Fruit fly (Drosophila melanogaster) whole organism, adult: ENCODE results near the gene AP-1mu.
A peak's percentile ranks its signal among the peaks of the same experiment; 100 is the strongest.

Experiments
- CG1620 ChIP-seq: fragments of 200-800 bp; sonication (Bioruptor generic); optimal IDR thresholded peaks from 2 replicates; lab custom pipeline; 2016; ENCODE audit warnings: missing biosample characterization, missing genetic modification characterization
- CG7101 ChIP-seq: fragments of 200-800 bp; sonication (Bioruptor generic); optimal IDR thresholded peaks from 2 replicates; lab custom pipeline; 2018; ENCODE audit warnings: missing biosample characterization, mild to moderate bottlenecking, missing genetic modification characterization, moderate library complexity
- Crg-1 ChIP-seq: fragments of 200-800 bp; sonication (Bioruptor generic); optimal IDR thresholded peaks from 2 replicates; lab custom pipeline; 2016; ENCODE audit warnings: missing biosample characterization, missing genetic modification characterization
- Hr96 ChIP-seq: fragments of 200-800 bp; sonication (Bioruptor generic); optimal IDR thresholded peaks from 2 replicates; lab custom pipeline; 2016; ENCODE audit warnings: missing biosample characterization, missing genetic modification characterization
- Mnt ChIP-seq: fragments of 200-800 bp; sonication (Bioruptor generic); optimal IDR thresholded peaks from 2 replicates; lab custom pipeline; 2016; ENCODE audit warnings: missing biosample characterization, mild to moderate bottlenecking, missing genetic modification characterization
- bab1 ChIP-seq: fragments of 200-800 bp; sonication (Bioruptor generic); optimal IDR thresholded peaks from 3 replicates; lab custom pipeline; 2019; ENCODE audit warnings: missing biosample characterization, mild to moderate bottlenecking, missing genetic modification characterization, moderate library complexity
- cic ChIP-seq: fragments of 200-800 bp; sonication (Bioruptor generic); optimal IDR thresholded peaks from 2 replicates; lab custom pipeline; 2017; ENCODE audit warnings: missing biosample characterization, mild to moderate bottlenecking, missing genetic modification characterization, moderate library complexity
- kay ChIP-seq: fragments of 200-800 bp; sonication (Bioruptor generic); peaks from one replicate; lab custom pipeline; 2016; ENCODE audit warnings: missing biosample characterization, missing genetic modification characterization, borderline replicate concordance
- tj ChIP-seq: fragments of 200-800 bp; sonication (Bioruptor generic); optimal IDR thresholded peaks from 3 replicates; lab custom pipeline; 2017; ENCODE audit warnings: missing biosample characterization, mild to moderate bottlenecking, missing genetic modification characterization, moderate library complexity

DNA sequence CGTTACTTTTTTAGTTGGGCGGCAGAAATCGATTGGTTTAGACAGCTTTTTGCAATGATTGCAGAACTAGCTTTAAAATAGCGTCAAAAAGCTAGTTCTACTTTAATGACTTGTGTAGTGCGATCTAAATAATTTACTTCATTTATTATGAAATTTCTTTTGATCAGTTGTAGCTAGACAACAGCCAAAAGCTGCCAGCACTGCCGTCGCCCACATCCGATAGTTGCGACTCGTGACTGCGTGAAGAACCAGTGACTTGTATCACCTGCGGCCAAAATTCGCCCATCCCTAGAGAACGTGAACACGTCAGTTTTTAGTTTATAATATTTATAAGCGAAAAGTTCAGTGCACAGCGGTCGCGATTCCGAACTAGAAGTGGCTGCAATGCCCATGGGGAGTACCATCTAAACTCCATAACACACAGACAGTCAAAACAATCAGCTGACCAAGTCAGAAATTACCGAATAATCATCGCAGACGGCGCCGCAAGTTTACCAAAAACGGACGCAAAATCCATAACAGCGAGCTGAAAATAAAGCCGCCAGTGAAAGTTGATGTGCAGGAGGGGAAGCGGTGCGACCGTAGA lies 27.4 kb upstream of the AP-1mu start, which contains the start of gene P58IPK:
- no peak for TF ChIP-seq kay (GFP tag; lab: Kevin White, UChicago)
- TF ChIP-seq Hr96 (GFP tag; lab: Kevin White, UChicago) = no peak
- TF ChIP-seq tj (GFP tag; lab: Kevin White, UChicago) = peak; percentile 41
- TF ChIP-seq bab1 (GFP tag; lab: Kevin White, UChicago) = peak; percentile 45
- TF ChIP-seq CG7101 (tag; lab: Kevin White, UChicago) = peak; percentile 53
- TF ChIP-seq Crg-1 (GFP tag; lab: Kevin White, UChicago) = no peak
- TF ChIP-seq Mnt (GFP tag; lab: Kevin White, UChicago) = peak; percentile 77
- TF ChIP-seq cic (GFP tag; lab: Kevin White, UChicago) = peak; percentile 46
- TF ChIP-seq CG1620 (GFP tag; lab: Kevin White, UChicago) = peak; percentile 72
